Fruit fly (Drosophila melanogaster) whole organism, embryonic: ENCODE data around the gene CG13359.

ENCODE experiments used
- Antp ChIP-seq: fragments of 200-800 bp; sonication (Bioruptor generic); optimal IDR thresholded peaks from 3 replicates; lab custom pipeline; 2016; ENCODE audit warnings: missing biosample characterization, missing genetic modification characterization
- Atf6 ChIP-seq: fragments of 200-800 bp; sonication (Bioruptor generic); IDR thresholded peaks from 2 replicates; pipeline ENCODE4 v1.3.6; 2022; ENCODE audit warnings: missing biosample characterization, missing genetic modification characterization
- CG10462 ChIP-seq: fragments of 200-800 bp; sonication (Bioruptor generic); optimal IDR thresholded peaks from 2 replicates; lab custom pipeline; 2016; ENCODE audit warnings: missing biosample characterization, missing genetic modification characterization
- CG11247 ChIP-seq: fragments of 200-800 bp; sonication (Bioruptor generic); IDR thresholded peaks from 2 replicates; pipeline ENCODE4 v1.3.6; 2022; ENCODE audit warnings: missing biosample characterization, missing genetic modification characterization
- CG11398 ChIP-seq: fragments of 200-800 bp; sonication (Bioruptor generic); optimal IDR thresholded peaks from 2 replicates; lab custom pipeline; 2016; ENCODE audit warnings: missing biosample characterization, missing genetic modification characterization
- CG13775 ChIP-seq: fragments of 200-800 bp; sonication (Bioruptor generic); optimal IDR thresholded peaks from 3 replicates; lab custom pipeline; 2017; ENCODE audit warnings: missing biosample characterization, mild to moderate bottlenecking, missing genetic modification characterization
- CG16815 ChIP-seq: fragments of 200-800 bp; sonication (Bioruptor generic); optimal IDR thresholded peaks from 3 replicates; lab custom pipeline; 2017; ENCODE audit warnings: missing biosample characterization, mild to moderate bottlenecking, missing genetic modification characterization
- CG17328 ChIP-seq: fragments of 200-800 bp; sonication (Bioruptor generic); IDR thresholded peaks from 2 replicates; pipeline ENCODE4 v1.3.6; 2022; ENCODE audit warnings: missing biosample characterization, missing genetic modification characterization
- CG18011 ChIP-seq: fragments of 200-800 bp; sonication (Bioruptor generic); optimal IDR thresholded peaks from 2 replicates; lab custom pipeline; 2017; ENCODE audit warnings: missing biosample characterization, missing genetic modification characterization, mild to moderate bottlenecking, moderate library complexity, missing genotype
- CG18599 ChIP-seq: fragments of 200-800 bp; sonication (Bioruptor generic); optimal IDR thresholded peaks from 3 replicates; lab custom pipeline; 2017; ENCODE audit warnings: missing biosample characterization, missing genetic modification characterization, mild to moderate bottlenecking, moderate library complexity, missing genetic modification reagents
- CG18619 ChIP-seq: fragments of 200-800 bp; sonication (Bioruptor generic); optimal IDR thresholded peaks from 3 replicates; lab custom pipeline; 2017; ENCODE audit warnings: missing biosample characterization, mild to moderate bottlenecking, missing genetic modification characterization
- CG2129 ChIP-seq: fragments of 200-800 bp; sonication (Bioruptor generic); IDR thresholded peaks from 2 replicates; pipeline ENCODE4 v1.3.6; 2022; ENCODE audit warnings: missing biosample characterization, missing genetic modification characterization; ENCODE audit not compliant: partially characterized antibody
- CG2889 ChIP-seq: fragments of 200-800 bp; sonication (Bioruptor generic); IDR thresholded peaks from 3 replicates; pipeline ENCODE4 v1.3.6; 2022; ENCODE audit warnings: missing biosample characterization, missing genetic modification characterization
- CG31388 ChIP-seq: fragments of 200-800 bp; sonication (Bioruptor generic); optimal IDR thresholded peaks from 2 replicates; lab custom pipeline; 2016; ENCODE audit warnings: missing biosample characterization, missing genetic modification characterization
- CG3995 ChIP-seq: fragments of 200-800 bp; sonication (Bioruptor generic); optimal IDR thresholded peaks from 3 replicates; lab custom pipeline; 2016; ENCODE audit warnings: missing biosample characterization, missing genetic modification characterization
- CG4854 ChIP-seq: fragments of 200-800 bp; sonication (Bioruptor generic); optimal IDR thresholded peaks from 2 replicates; lab custom pipeline; 2016; ENCODE audit warnings: missing biosample characterization, missing genetic modification characterization, inconsistent platforms
- CG6254 ChIP-seq: fragments of 200-800 bp; sonication (Bioruptor generic); optimal IDR thresholded peaks from 3 replicates; lab custom pipeline; 2017; ENCODE audit warnings: mild to moderate bottlenecking, missing biosample characterization, missing genetic modification reagents, missing genetic modification characterization
- CG7372 ChIP-seq: fragments of 200-800 bp; sonication (Bioruptor generic); IDR thresholded peaks from 2 replicates; pipeline ENCODE4 v1.3.6; 2022; ENCODE audit warnings: missing biosample characterization, missing genetic modification characterization
- CG7556 ChIP-seq: fragments of 200-800 bp; sonication (Bioruptor generic); optimal IDR thresholded peaks from 2 replicates; lab custom pipeline; 2017; ENCODE audit warnings: missing biosample characterization, mild to moderate bottlenecking, missing genetic modification characterization
- CG8765 ChIP-seq: fragments of 200-800 bp; sonication (Bioruptor generic); IDR thresholded peaks from 2 replicates; pipeline ENCODE4 v1.3.6; 2022; ENCODE audit warnings: missing biosample characterization, missing genetic modification characterization
- CG8924 ChIP-seq: fragments of 200-800 bp; optimal IDR thresholded peaks from 3 replicates; lab custom pipeline; 2019; ENCODE audit warnings: missing biosample characterization, mild to moderate bottlenecking, missing genetic modification characterization, moderate library complexity
- Doc2 ChIP-seq: fragments of 200-800 bp; sonication (Bioruptor generic); IDR thresholded peaks from 2 replicates; pipeline ENCODE4 v1.3.6; 2022; ENCODE audit warnings: missing biosample characterization, missing genetic modification characterization
- E2f1 ChIP-seq: fragments of 200-800 bp; sonication (Bioruptor generic); IDR thresholded peaks from 2 replicates; pipeline ENCODE4 v1.3.6; 2022; ENCODE audit warnings: missing biosample characterization, missing genetic modification characterization
- Mad ChIP-seq: fragments of 200-800 bp; sonication (Bioruptor generic); optimal IDR thresholded peaks from 2 replicates; lab custom pipeline; 2016; ENCODE audit warnings: missing biosample characterization, missing genetic modification characterization
- Poxn ChIP-seq: fragments of 200-800 bp; sonication (Bioruptor generic); IDR thresholded peaks from 2 replicates; pipeline ENCODE4 v1.3.6; 2022; ENCODE audit warnings: missing biosample characterization, missing genetic modification characterization
- Ptx1 ChIP-seq: fragments of 200-800 bp; sonication (Bioruptor generic); IDR thresholded peaks from 2 replicates; pipeline ENCODE4 v1.3.6; 2022; ENCODE audit warnings: missing biosample characterization, missing genetic modification characterization
- Trl ChIP-seq, 3 experiments: fragments of >200 bp in 2 of 3; fragments of 200-800 bp in 1 of 3; sonication (Bioruptor generic) in 1 of 3; optimal IDR thresholded peaks; 2 replicates in 1 of 3; 3 replicates in 2 of 3; lab custom pipeline; 2016 to 2017; ENCODE audit warnings: missing biosample characterization in 1 of 3, missing genetic modification characterization in 1 of 3
- Xbp1 ChIP-seq: fragments of 200-800 bp; sonication (Bioruptor generic); optimal IDR thresholded peaks from 3 replicates; lab custom pipeline; 2016; ENCODE audit warnings: missing biosample characterization, mild to moderate bottlenecking, missing genetic modification characterization
- YL-1 ChIP-seq: fragments of 200-800 bp; sonication (Bioruptor generic); optimal IDR thresholded peaks from 3 replicates; lab custom pipeline; 2017; ENCODE audit warnings: missing biosample characterization, mild to moderate bottlenecking, missing genetic modification characterization
- ap ChIP-seq: fragments of 200-800 bp; sonication (Bioruptor generic); IDR thresholded peaks from 2 replicates; pipeline ENCODE4 v1.3.6; 2022; ENCODE audit warnings: missing biosample characterization, missing genetic modification characterization
- bcd ChIP-seq: fragments of 200-800 bp; sonication (Bioruptor generic); optimal IDR thresholded peaks from 2 replicates; lab custom pipeline; 2017; ENCODE audit warnings: missing biosample characterization, mild to moderate bottlenecking, missing genetic modification characterization
- cato ChIP-seq: fragments of 200-800 bp; sonication (Bioruptor generic); optimal IDR thresholded peaks from 2 replicates; lab custom pipeline; 2016; ENCODE audit warnings: missing biosample characterization, missing genetic modification characterization, borderline replicate concordance
- caup ChIP-seq: fragments of 200-800 bp; sonication (Bioruptor generic); optimal IDR thresholded peaks from 3 replicates; lab custom pipeline; 2017; ENCODE audit warnings: missing biosample characterization, mild to moderate bottlenecking, missing genetic modification characterization, moderate library complexity; ENCODE audit not compliant: severe bottlenecking
- danr ChIP-seq: fragments of 200-800 bp; sonication (Bioruptor generic); IDR thresholded peaks from 2 replicates; pipeline ENCODE4 v1.3.6; 2022; ENCODE audit warnings: missing biosample characterization, missing genetic modification characterization
- ems ChIP-seq: fragments of 200-800 bp; sonication (Bioruptor generic); optimal IDR thresholded peaks from 3 replicates; lab custom pipeline; 2016; ENCODE audit warnings: missing biosample characterization, missing genetic modification characterization
- fu2 ChIP-seq: fragments of 200-800 bp; sonication (Bioruptor generic); optimal IDR thresholded peaks from 2 replicates; lab custom pipeline; 2016; ENCODE audit warnings: missing biosample characterization, missing genetic modification characterization
- inv ChIP-seq: fragments of 200-800 bp; sonication (Bioruptor generic); IDR thresholded peaks from 2 replicates; pipeline ENCODE4 v1.3.6; 2022; ENCODE audit warnings: missing biosample characterization, missing genetic modification characterization; ENCODE audit not compliant: partially characterized antibody
- jigr1 ChIP-seq: fragments of 200-800 bp; sonication (Bioruptor generic); IDR thresholded peaks from 3 replicates; pipeline ENCODE4 v1.3.6; 2022; ENCODE audit warnings: missing biosample characterization, missing genetic modification characterization
- klu ChIP-seq: fragments of 200-800 bp; sonication (Bioruptor generic); IDR thresholded peaks from 2 replicates; pipeline ENCODE4 v1.3.6; 2022; ENCODE audit warnings: missing biosample characterization, missing genetic modification characterization
- mld ChIP-seq: fragments of 200-800 bp; sonication (Bioruptor generic); IDR thresholded peaks from 3 replicates; pipeline ENCODE4 v1.3.6; 2022; ENCODE audit warnings: missing biosample characterization, missing genetic modification characterization; ENCODE audit not compliant: partially characterized antibody
- onecut ChIP-seq: fragments of 200-800 bp; sonication (Bioruptor generic); IDR thresholded peaks from 2 replicates; pipeline ENCODE4 v1.3.6; 2022; ENCODE audit warnings: missing biosample characterization, missing genetic modification characterization
- p53 ChIP-seq: fragments of 200-800 bp; sonication (Bioruptor generic); optimal IDR thresholded peaks from 2 replicates; lab custom pipeline; 2016; ENCODE audit warnings: missing biosample characterization, missing genetic modification characterization
- pnt ChIP-seq: fragments of 200-800 bp; sonication (Bioruptor generic); optimal IDR thresholded peaks from 3 replicates; lab custom pipeline; 2016; ENCODE audit warnings: missing biosample characterization, missing genetic modification characterization
- trem ChIP-seq: fragments of 200-800 bp; optimal IDR thresholded peaks from 3 replicates; lab custom pipeline; 2019; ENCODE audit warnings: missing biosample characterization, mild to moderate bottlenecking, missing genetic modification characterization, moderate library complexity
- tup ChIP-seq: fragments of 200-800 bp; sonication (Bioruptor generic); optimal IDR thresholded peaks from 2 replicates; lab custom pipeline; 2016; ENCODE audit warnings: missing biosample characterization, mild to moderate bottlenecking, missing genetic modification characterization, moderate library complexity
- unc-4 ChIP-seq: fragments of 200-800 bp; sonication (Bioruptor generic); IDR thresholded peaks from 2 replicates; pipeline ENCODE4 v1.3.6; 2022; ENCODE audit warnings: missing biosample characterization, missing genetic modification characterization; ENCODE audit not compliant: partially characterized antibody
- vvl ChIP-seq: fragments of 200-800 bp; sonication (Bioruptor generic); IDR thresholded peaks from 2 replicates; pipeline ENCODE4 v1.3.6; 2022; ENCODE audit warnings: missing biosample characterization, missing genetic modification characterization

The CG13359 gene

dm6 chrX:756856-757255 lies 46.4 kb downstream of the CG13359 start (continued):
- TF ChIP-seq vvl (GFP tag; lab: Robert Waterston, UW) (0 out of 2 replicates have a peak, but pooled peaks have one; percentile 11), Trl (optimal IDR thresholded peaks at IDR 0.05; lab: Kevin White, UChicago) (peak in 1 of 2 experiments; percentile 20), Trl (GFP tag; optimal IDR thresholded peaks at IDR 0.05; lab: Kevin White, UChicago) (no peak), CG8765 (no peak), CG18599 (GFP tag; lab: Kevin White, UChicago) (peak; percentile 14)

dm6 chrX:755642-756332 lies 47.5 kb downstream of the CG13359 start:
- peak; percentile 92 for TF ChIP-seq Atf6 (GFP tag; lab: Robert Waterston, UW)
- peak; percentile 83 for TF ChIP-seq bcd (GFP tag; lab: Kevin White, UChicago)
- TF ChIP-seq caup (GFP tag; lab: Kevin White, UChicago), result peak; percentile 92
- TF ChIP-seq danr (GFP tag; lab: Robert Waterston, UW), result peak; percentile 43; the same call in 1 of the 2 replicates
- TF ChIP-seq p53 (GFP tag; lab: Kevin White, UChicago), result peak; percentile 48
- TF ChIP-seq CG11398 (GFP tag; lab: Kevin White, UChicago), result peak; percentile 66
- peak; percentile 88 for TF ChIP-seq CG11247 (GFP tag; lab: Robert Waterston, UW)
- TF ChIP-seq onecut (GFP tag; lab: Robert Waterston, UW), result peak; percentile 61
- TF ChIP-seq Poxn (GFP tag; lab: Robert Waterston, UW), result peak; percentile 87
- peak; percentile 83 for TF ChIP-seq CG18619 (GFP tag; lab: Kevin White, UChicago)
- peak; percentile 76 for TF ChIP-seq CG18011
- peak; percentile 78 for TF ChIP-seq CG7372 (GFP tag; lab: Robert Waterston, UW)
- peak; percentile 51; the same call in 1 of the 2 replicates for TF ChIP-seq ap (GFP tag; lab: Robert Waterston, UW)
- peak; percentile 81 for TF ChIP-seq CG4854 (GFP tag; lab: Kevin White, UChicago)
- TF ChIP-seq CG13775, result peak; percentile 71
- TF ChIP-seq CG2889 (GFP tag; lab: Robert Waterston, UW), result peak; percentile 80; the same call in 2 of the 3 replicates
- TF ChIP-seq jigr1, result no peak
- peak; percentile 88 for TF ChIP-seq ems (GFP tag; lab: Kevin White, UChicago)
- peak; percentile 85 for TF ChIP-seq Antp (GFP tag; lab: Kevin White, UChicago)
- peak; percentile 78 for TF ChIP-seq pnt
- TF ChIP-seq CG2129 (GFP tag; lab: Robert Waterston, UW), result no peak
- peak; percentile 79 for TF ChIP-seq E2f1 (GFP tag; lab: Robert Waterston, UW)
- peak; percentile 81 for TF ChIP-seq tup (GFP tag; lab: Kevin White, UChicago)
- TF ChIP-seq trem (tag; lab: Kevin White, UChicago), result peak; percentile 26
- no peak for TF ChIP-seq inv
- peak; percentile 81 for TF ChIP-seq CG7556 (GFP tag; lab: Kevin White, UChicago)
- TF ChIP-seq fu2 (GFP tag; lab: Kevin White, UChicago), result peak; percentile 85
- TF ChIP-seq klu (GFP tag; lab: Robert Waterston, UW), result peak; percentile 83
- peak; percentile 31 for TF ChIP-seq CG3995
- TF ChIP-seq CG17328 (GFP tag; lab: Robert Waterston, UW), result peak; percentile 76
- peak; percentile 68 for TF ChIP-seq CG31388 (GFP tag; lab: Kevin White, UChicago)
- TF ChIP-seq YL-1, result no peak
- TF ChIP-seq CG8924 (tag; lab: Kevin White, UChicago), result peak; percentile 81
- TF ChIP-seq Mad (GFP tag; lab: Kevin White, UChicago), result peak; percentile 81
- TF ChIP-seq CG10462 (GFP tag; lab: Kevin White, UChicago), result peak; percentile 6
- TF ChIP-seq Ptx1 (GFP tag; lab: Robert Waterston, UW), result peak; percentile 86
- TF ChIP-seq unc-4 (GFP tag; lab: Robert Waterston, UW), result no peak
- peak; percentile 31; the same call in 1 of the 2 replicates for TF ChIP-seq Doc2 (GFP tag; lab: Robert Waterston, UW)
- TF ChIP-seq CG6254 (GFP tag; lab: Kevin White, UChicago), result peak; percentile 59
- TF ChIP-seq cato (GFP tag; lab: Kevin White, UChicago), result no peak
- TF ChIP-seq mld, result no peak
- peak; percentile 83 for TF ChIP-seq Xbp1 (GFP tag; lab: Kevin White, UChicago)
- peak; percentile 67 for TF ChIP-seq CG16815
